Worm (Caenorhabditis elegans): ENCODE data around the gene Y46G5A.39.

Gene Y46G5A.39

ce11 chrII:12739306-12739705 lies 14.3 kb downstream of the Y46G5A.39 start (continued):
- TF ChIP-seq dox-1 (GFP tag; IDR thresholded peaks at IDR 0.05) (peak; percentile 58), lsl-1 (GFP tag; optimal IDR thresholded peaks at IDR 0.05) (peak; percentile 95), madf-3 (GFP tag; IDR thresholded peaks at IDR 0.05) (peak; percentile 83; the same call in 1 of the 2 replicates), dpff-1 (tag; optimal IDR thresholded peaks at IDR 0.05) (no peak), ztf-3 (GFP tag; optimal IDR thresholded peaks at IDR 0.05) (no peak), attf-3 (GFP tag; conservative IDR thresholded peaks at IDR 0.05) (peak; percentile 59), nhr-80 (tag; optimal IDR thresholded peaks at IDR 0.05) (no peak), rpc-1 (optimal IDR thresholded peaks at IDR 0.05) (no peak), rpc-1 (tag; optimal IDR thresholded peaks at IDR 0.05) (no peak), mcd-1 (GFP tag; IDR thresholded peaks at IDR 0.05) (peak; percentile 58; the same call in 1 of the 2 replicates), madf-8 (GFP tag; conservative IDR thresholded peaks at IDR 0.05) (peak; percentile 94), F33H1.4 (GFP tag; IDR thresholded peaks at IDR 0.05) (peak; percentile 85), C17E4.6 (GFP tag; IDR thresholded peaks at IDR 0.05) (peak; percentile 58; the same call in 1 of the 2 replicates), ekl-4 (GFP tag; IDR thresholded peaks at IDR 0.05) (peak; percentile 61), B0336.3 (GFP tag; IDR thresholded peaks at IDR 0.05) (0 out of 2 replicates have a peak, but pooled peaks have one; percentile 18), hrde-1 (tag; optimal IDR thresholded peaks at IDR 0.05; ENCODE audit: borderline replicate concordance) (peak; percentile 37), lir-1 (GFP tag; conservative IDR thresholded peaks at IDR 0.05) (0 out of 2 replicates have a peak, but pooled peaks have one; percentile 49), D2030.7 (GFP tag; IDR thresholded peaks at IDR 0.05) (peak; percentile 95), nhr-120 (GFP tag; IDR thresholded peaks at IDR 0.05) (no peak), hsf-1 (GFP tag; IDR thresholded peaks at IDR 0.05) (peak; percentile 97), lin-35 (GFP tag; optimal IDR thresholded peaks at IDR 0.05) (peak in 2 of 3 experiments; percentile 12 to 66), tbp1 (GFP tag; optimal IDR thresholded peaks at IDR 0.05) (peak; percentile 58), Y67H2A.10 (GFP tag; conservative IDR thresholded peaks at IDR 0.05) (peak; percentile 69), efl-1 (GFP tag; optimal IDR thresholded peaks at IDR 0.05) (peak; percentile 98), ceh-100 (GFP tag; IDR thresholded peaks at IDR 0.05) (peak; percentile 57; the same call in 1 of the 2 replicates), rcor-1 (GFP tag; IDR thresholded peaks at IDR 0.05) (peak; percentile 78), gei-17 (GFP tag; optimal IDR thresholded peaks at IDR 0.05) (no peak), tlf-1 (GFP tag; optimal IDR thresholded peaks at IDR 0.05) (peak; percentile 77), him-1 (tag; optimal IDR thresholded peaks at IDR 0.05) (peak; percentile 22), unc-130 (GFP tag; optimal IDR thresholded peaks at IDR 0.05) (peak; percentile 56), ztf-25 (GFP tag; IDR thresholded peaks at IDR 0.05) (no peak), Y95B8A.8 (GFP tag; IDR thresholded peaks at IDR 0.05) (peak; percentile 91), F49E8.2 (tag; optimal IDR thresholded peaks at IDR 0.05; ENCODE audit: insufficient read depth) (peak; percentile 76), Y53G8AR.9 (GFP tag; conservative IDR thresholded peaks at IDR 0.05) (peak; percentile 60; the same call in 1 of the 2 replicates)

ce11 chrII:12738284-12739201 lies 15.1 kb downstream of the Y46G5A.39 start, which contains the start of gene pisy-1:
TSS of gene pisy-1 (minus strand) at chrII:12738334.
- no peak for TF ChIP-seq dpff-1 (tag; optimal IDR thresholded peaks at IDR 0.05)
- TF ChIP-seq C06A6.2 (GFP tag; conservative IDR thresholded peaks at IDR 0.05): no peak
- no peak for TF ChIP-seq nfya-2 (GFP tag; IDR thresholded peaks at IDR 0.05)
- no peak for TF ChIP-seq Y95B8A.8 (GFP tag; IDR thresholded peaks at IDR 0.05)
- TF ChIP-seq nhr-27 (tag; optimal IDR thresholded peaks at IDR 0.05): no peak
- peak; percentile 16; the same call in 1 of the 2 replicates for TF ChIP-seq pbrm-1 (GFP tag; IDR thresholded peaks at IDR 0.05)
- TF ChIP-seq ztf-26 (tag; optimal IDR thresholded peaks at IDR 0.05): no peak
- no peak for TF ChIP-seq nhr-179 (tag; optimal IDR thresholded peaks at IDR 0.05)
- no peak for TF ChIP-seq zim-3 (tag; optimal IDR thresholded peaks at IDR 0.05)
- no peak for TF ChIP-seq Y53G8AR.9 (GFP tag; conservative IDR thresholded peaks at IDR 0.05)
- peak; percentile 58; the same call in 1 of the 2 replicates for TF ChIP-seq Y79H2A.3 (GFP tag; conservative IDR thresholded peaks at IDR 0.05)
- TF ChIP-seq F33H1.4 (GFP tag; IDR thresholded peaks at IDR 0.05): peak; percentile 55
- TF ChIP-seq lir-1 (GFP tag; conservative IDR thresholded peaks at IDR 0.05): no peak
- no peak for TF ChIP-seq rpc-1 (optimal IDR thresholded peaks at IDR 0.05)
- no peak for TF ChIP-seq rpc-1 (tag; optimal IDR thresholded peaks at IDR 0.05)
- no peak for TF ChIP-seq rec-8 (tag; optimal IDR thresholded peaks at IDR 0.05)
- no peak for TF ChIP-seq ztf-25 (GFP tag; IDR thresholded peaks at IDR 0.05)
- no peak for TF ChIP-seq tlf-1 (GFP tag; optimal IDR thresholded peaks at IDR 0.05)
- peak; percentile 28 for TF ChIP-seq madf-6 (GFP tag; IDR thresholded peaks at IDR 0.05)
- no peak for TF ChIP-seq atf-7 (tag; optimal IDR thresholded peaks at IDR 0.05)
- no peak for TF ChIP-seq hlh-26 (GFP tag; conservative IDR thresholded peaks at IDR 0.05)

Data from whole organism, young adult.